Worm (Caenorhabditis elegans) whole organism, early embryonic: ENCODE data around the gene ugt-38.

Source experiments
- B0310.2 ChIP-seq: sonication (generic microtip); optimal IDR thresholded peaks from 2 replicates; lab custom pipeline; 2016; ENCODE audit warnings: mild to moderate bottlenecking, missing genetic modification characterization, missing compliant biosample characterization
- ama-1 ChIP-seq: fragments of 150-350 bp; optimal IDR thresholded peaks from 2 replicates; lab custom pipeline; 2014
- ets-7 ChIP-seq: sonication (generic microtip); optimal IDR thresholded peaks from 2 replicates; lab custom pipeline; 2016; ENCODE audit warnings: missing genotype, missing genetic modification characterization, missing compliant biosample characterization
- flt-1 ChIP-seq: fragments of 200-800 bp; sonication (Bioruptor generic); IDR thresholded peaks from 2 replicates; pipeline ENCODE4 v1.3.6; 2022; ENCODE audit warnings: missing genetic modification characterization, missing compliant biosample characterization
- pes-1 ChIP-seq: fragments of 200-800 bp; sonication (Bioruptor generic); IDR thresholded peaks from 2 replicates; pipeline ENCODE4 v1.3.6; 2022; ENCODE audit warnings: missing genetic modification reagents, missing genetic modification characterization, missing compliant biosample characterization
- tbx-11 ChIP-seq: fragments of 200-800 bp; sonication (Bioruptor generic); IDR thresholded peaks from 2 replicates; pipeline ENCODE4 v1.3.6; 2022; ENCODE audit warnings: missing genetic modification characterization, missing compliant biosample characterization
- tbx-37 ChIP-seq: fragments of 200-800 bp; sonication (Bioruptor generic); conservative IDR thresholded peaks from 2 replicates; pipeline ENCODE4 v1.3.6; 2022; ENCODE audit warnings: missing genetic modification reagents, missing genetic modification characterization, missing compliant biosample characterization

ce11 chrV:7136859-7137258 lies 10.4 kb downstream of the ugt-38 start:
- TF ChIP-seq ets-7 (tag; lab: Kevin White, UChicago) (no peak), tbx-11 (GFP tag; lab: Robert Waterston, UW) (no peak), B0310.2 (tag; lab: Kevin White, UChicago) (no peak), pes-1 (no peak), tbx-37 (GFP tag; lab: Robert Waterston, UW) (no peak), ama-1 (lab: Kevin White, UChicago) (no peak), flt-1 (GFP tag; lab: Robert Waterston, UW) (no peak)
